Worm (Caenorhabditis elegans) whole organism, late embryonic: Measurements from ENCODE around the gene gly-14.

Experiments used
- C08G9.2 ChIP-seq: sonication (generic microtip); optimal IDR thresholded peaks from 2 replicates; lab custom pipeline; 2016; ENCODE audit warnings: mild to moderate bottlenecking, missing genetic modification characterization, moderate library complexity, missing compliant biosample characterization
- C38D4.7 ChIP-seq: fragments of 200-800 bp; sonication (Bioruptor generic); optimal IDR thresholded peaks from 2 replicates; lab custom pipeline; 2018; ENCODE audit warnings: mild to moderate bottlenecking, missing genetic modification characterization, moderate library complexity, missing compliant biosample characterization
- F13H6.1 ChIP-seq: sonication (generic microtip); optimal IDR thresholded peaks from 2 replicates; lab custom pipeline; 2016; ENCODE audit warnings: missing genetic modification characterization, missing compliant biosample characterization
- K02D7.2 ChIP-seq: sonication (generic microtip); optimal IDR thresholded peaks from 2 replicates; lab custom pipeline; 2017; ENCODE audit warnings: mild to moderate bottlenecking, missing genetic modification characterization, missing compliant biosample characterization
- K09A11.1 ChIP-seq: sonication (generic microtip); optimal IDR thresholded peaks from 2 replicates; lab custom pipeline; 2017; ENCODE audit warnings: antibody characterized with exemption, mild to moderate bottlenecking, missing genetic modification characterization, missing compliant biosample characterization; ENCODE audit not compliant: insufficient read depth
- T23F11.4 ChIP-seq: fragments of 200-800 bp; sonication (Bioruptor generic); optimal IDR thresholded peaks from 2 replicates; lab custom pipeline; 2018; ENCODE audit warnings: mild to moderate bottlenecking, missing genetic modification characterization, missing compliant biosample characterization
- Y22D7AL.16 ChIP-seq: sonication (generic microtip); optimal IDR thresholded peaks from 2 replicates; lab custom pipeline; 2016; ENCODE audit warnings: missing genetic modification characterization, missing compliant biosample characterization
- ahr-1 ChIP-seq: sonication (generic microtip); optimal IDR thresholded peaks from 2 replicates; lab custom pipeline; 2016; ENCODE audit warnings: missing genetic modification characterization, missing compliant biosample characterization
- ama-1 ChIP-seq: fragments of 150-350 bp; optimal IDR thresholded peaks from 2 replicates; lab custom pipeline; 2014
- ceh-19 ChIP-seq: fragments of 200-800 bp; sonication (Bioruptor generic); optimal IDR thresholded peaks from 2 replicates; lab custom pipeline; 2018; ENCODE audit warnings: mild to moderate bottlenecking, missing genetic modification characterization, missing compliant biosample characterization
- ceh-24 ChIP-seq: sonication (generic microtip); optimal IDR thresholded peaks from 2 replicates; lab custom pipeline; 2016; ENCODE audit warnings: mild to moderate bottlenecking, missing genetic modification characterization, missing compliant biosample characterization
- ceh-30 ChIP-seq: fragments of 150-350 bp; optimal IDR thresholded peaks from 2 replicates; lab custom pipeline; 2014; ENCODE audit warnings: missing biosample characterization, missing genetic modification characterization
- ceh-31 ChIP-seq: sonication (generic microtip); optimal IDR thresholded peaks from 2 replicates; lab custom pipeline; 2016; ENCODE audit warnings: missing genetic modification characterization, missing compliant biosample characterization
- ceh-45 ChIP-seq: fragments of 200-800 bp; sonication (Bioruptor generic); IDR thresholded peaks from 2 replicates; pipeline ENCODE4 v1.3.6; 2022; ENCODE audit warnings: missing genetic modification reagents, missing genetic modification characterization, missing compliant biosample characterization
- ceh-48 ChIP-seq: sonication (generic microtip); optimal IDR thresholded peaks from 2 replicates; lab custom pipeline; 2016; ENCODE audit warnings: missing genetic modification characterization, inconsistent platforms, missing compliant biosample characterization
- ceh-6 ChIP-seq: fragments of 200-800 bp; sonication (Bioruptor generic); optimal IDR thresholded peaks from 2 replicates; lab custom pipeline; 2018; ENCODE audit warnings: mild to moderate bottlenecking, missing genetic modification characterization, missing compliant biosample characterization
- ceh-9 ChIP-seq: sonication (generic microtip); optimal IDR thresholded peaks from 2 replicates; lab custom pipeline; 2016; ENCODE audit warnings: mild to moderate bottlenecking, missing genetic modification characterization, inconsistent platforms, missing compliant biosample characterization
- ets-4 ChIP-seq: sonication (generic microtip); optimal IDR thresholded peaks from 2 replicates; lab custom pipeline; 2016; ENCODE audit warnings: missing genetic modification characterization, missing compliant biosample characterization
- fkh-10 ChIP-seq: fragments of 150-350 bp; optimal IDR thresholded peaks from 2 replicates; lab custom pipeline; 2014; ENCODE audit warnings: missing biosample characterization, missing genetic modification reagents, missing genetic modification characterization
- fkh-6 ChIP-seq: sonication (generic microtip); optimal IDR thresholded peaks from 2 replicates; lab custom pipeline; 2016; ENCODE audit warnings: missing genetic modification characterization, missing compliant biosample characterization
- hlh-15 ChIP-seq: sonication (generic microtip); optimal IDR thresholded peaks from 2 replicates; lab custom pipeline; 2016; ENCODE audit warnings: missing genetic modification characterization, missing compliant biosample characterization
- hlh-30 ChIP-seq: sonication (generic microtip); optimal IDR thresholded peaks from 2 replicates; lab custom pipeline; 2017; ENCODE audit warnings: antibody characterized with exemption, missing genetic modification characterization, missing compliant biosample characterization; ENCODE audit not compliant: insufficient read depth
- lim-6 ChIP-seq: sonication (generic microtip); optimal IDR thresholded peaks from 2 replicates; lab custom pipeline; 2016; ENCODE audit warnings: missing genetic modification characterization, missing compliant biosample characterization
- mec-3 ChIP-seq: sonication (generic microtip); optimal IDR thresholded peaks from 2 replicates; lab custom pipeline; 2016; ENCODE audit warnings: borderline replicate concordance, missing genetic modification characterization, missing compliant biosample characterization
- nfya-1 ChIP-seq: sonication (generic microtip); optimal IDR thresholded peaks from 2 replicates; lab custom pipeline; 2017; ENCODE audit warnings: missing genetic modification characterization, mild to moderate bottlenecking, missing compliant biosample characterization, antibody characterized with exemption, moderate library complexity
- nhr-11 ChIP-seq: fragments of 150-350 bp; optimal IDR thresholded peaks from 2 replicates; lab custom pipeline; 2014; ENCODE audit warnings: missing biosample characterization, missing genetic modification characterization
- nhr-232 ChIP-seq: sonication (generic microtip); optimal IDR thresholded peaks from 2 replicates; lab custom pipeline; 2016; ENCODE audit warnings: missing genetic modification characterization, missing compliant biosample characterization
- odd-2 ChIP-seq: sonication (generic microtip); optimal IDR thresholded peaks from 2 replicates; lab custom pipeline; 2017; ENCODE audit warnings: antibody characterized with exemption, mild to moderate bottlenecking, missing genetic modification characterization, missing compliant biosample characterization
- sdc-2 ChIP-seq: sonication (generic microtip); optimal IDR thresholded peaks from 2 replicates; lab custom pipeline; 2016; ENCODE audit warnings: missing genotype, missing genetic modification characterization, missing compliant biosample characterization
- sox-2 ChIP-seq: fragments of 200-800 bp; sonication (Bioruptor generic); IDR thresholded peaks from 2 replicates; pipeline ENCODE4 v1.3.6; 2022; ENCODE audit warnings: missing genetic modification reagents, missing genetic modification characterization, missing compliant biosample characterization
- sox-4 ChIP-seq: sonication (generic microtip); optimal IDR thresholded peaks from 2 replicates; lab custom pipeline; 2017; ENCODE audit warnings: mild to moderate bottlenecking, missing genetic modification characterization, inconsistent platforms, missing compliant biosample characterization
- tbx-7 ChIP-seq: sonication (generic microtip); optimal IDR thresholded peaks from 2 replicates; lab custom pipeline; 2016; ENCODE audit warnings: missing genotype, missing genetic modification characterization, missing compliant biosample characterization
- unc-42 ChIP-seq: sonication (generic microtip); optimal IDR thresholded peaks from 2 replicates; lab custom pipeline; 2016; ENCODE audit warnings: missing genotype, missing genetic modification characterization, missing compliant biosample characterization
- unc-55 ChIP-seq: sonication (generic microtip); optimal IDR thresholded peaks from 2 replicates; lab custom pipeline; 2017; ENCODE audit warnings: missing biosample characterization, missing genetic modification reagents, missing genetic modification characterization
- zip-5 ChIP-seq: sonication (generic microtip); optimal IDR thresholded peaks from 2 replicates; lab custom pipeline; 2016; ENCODE audit warnings: missing genetic modification characterization, missing compliant biosample characterization
- ztf-16 ChIP-seq: sonication (generic microtip); optimal IDR thresholded peaks from 2 replicates; lab custom pipeline; 2017; ENCODE audit warnings: missing genetic modification characterization, missing compliant biosample characterization

gly-14 gene

ce11 chrIII:3471403-3472053, 21.5 kb downstream of the gly-14 start, which contains the start of gene rsu-1 (continued):
- TF ChIP-seq zip-5 (tag; lab: Kevin White, UChicago) (no peak), C38D4.7 (GFP tag; lab: Kevin White, UChicago) (no peak), sdc-2 (tag; lab: Kevin White, UChicago) (peak; percentile 48), K02D7.2 (no peak), ets-4 (tag; lab: Kevin White, UChicago) (no peak), sox-4 (tag; lab: Kevin White, UChicago) (no peak), fkh-10 (GFP tag; lab: Kevin White, UChicago) (no peak), ceh-9 (tag; lab: Kevin White, UChicago) (no peak), ceh-31 (peak; percentile 64), tbx-7 (tag; lab: Kevin White, UChicago) (no peak), ama-1 (no peak), hlh-15 (tag; lab: Kevin White, UChicago) (no peak), C08G9.2 (tag; lab: Kevin White, UChicago) (peak; percentile 25), mec-3 (tag; lab: Kevin White, UChicago) (no peak), ceh-30 (tag; lab: Kevin White, UChicago) (no peak), sox-2 (GFP tag; lab: Robert Waterston, UW) (no peak), ceh-24 (tag; lab: Kevin White, UChicago) (no peak), ztf-16 (tag; lab: Kevin White, UChicago) (no peak), ceh-6 (GFP tag; lab: Kevin White, UChicago) (no peak), ceh-45 (GFP tag; lab: Robert Waterston, UW) (no peak), hlh-30 (no peak), unc-42 (tag; lab: Kevin White, UChicago) (peak; percentile 16), ceh-19 (GFP tag; lab: Kevin White, UChicago) (no peak), T23F11.4 (no peak), ceh-48 (tag; lab: Kevin White, UChicago) (no peak), Y22D7AL.16 (no peak), odd-2 (tag; lab: Kevin White, UChicago) (no peak), K09A11.1 (tag; lab: Kevin White, UChicago) (no peak), unc-55 (GFP tag; lab: Kevin White, UChicago) (peak; percentile 78), ahr-1 (tag; lab: Kevin White, UChicago) (no peak)

- TF ChIP-seq ceh-48 (tag; lab: Kevin White, UChicago) (no peak), fkh-6 (tag; lab: Kevin White, UChicago) (no peak), hlh-30 (no peak), lim-6 (tag; lab: Kevin White, UChicago) (no peak), nhr-11 (tag; lab: Kevin White, UChicago) (no peak), ets-4 (tag; lab: Kevin White, UChicago) (no peak), C38D4.7 (GFP tag; lab: Kevin White, UChicago) (no peak), mec-3 (tag; lab: Kevin White, UChicago) (no peak), sox-2 (GFP tag; lab: Robert Waterston, UW) (no peak), nfya-1 (tag; lab: Kevin White, UChicago) (no peak), K02D7.2 (no peak)
These were observed 22.1 kb downstream of the gly-14 start for ce11 chrIII:3470973-3471372.

ce11 chrIII:3470433-3470832, 22.6 kb downstream of the gly-14 start:
- TF ChIP-seq nhr-232 (tag; lab: Kevin White, UChicago): no peak
- no peak for TF ChIP-seq F13H6.1 (tag; lab: Kevin White, UChicago)
- TF ChIP-seq unc-55 (GFP tag; lab: Kevin White, UChicago): peak; percentile 80
